Worm (Caenorhabditis elegans) whole organism, L4/young adult: ENCODE measurements around the gene btbd-10.

ENCODE experiments used
- W03F9.2 ChIP-seq: fragments of 150-350 bp; optimal IDR thresholded peaks from 2 replicates; lab custom pipeline; 2014; ENCODE audit warnings: missing biosample characterization, missing genetic modification characterization
- him-1 ChIP-seq: sonication (generic microtip); optimal IDR thresholded peaks from 2 replicates; lab custom pipeline; 2016; ENCODE audit warnings: missing genotype, missing genetic modification reagents, missing genetic modification characterization, missing compliant biosample characterization

- TF ChIP-seq him-1 (tag; lab: Kevin White, UChicago): peak; percentile 0
- TF ChIP-seq W03F9.2: no peak
Observed at ce11 chrII:4855489-4855888, 49.3 kb upstream of the btbd-10 start.
